Worm (Caenorhabditis elegans): ENCODE results near the gene adr-2.
A peak's percentile ranks its signal among the peaks of the same experiment; 100 is the strongest.

adr-2 gene

DNA sequence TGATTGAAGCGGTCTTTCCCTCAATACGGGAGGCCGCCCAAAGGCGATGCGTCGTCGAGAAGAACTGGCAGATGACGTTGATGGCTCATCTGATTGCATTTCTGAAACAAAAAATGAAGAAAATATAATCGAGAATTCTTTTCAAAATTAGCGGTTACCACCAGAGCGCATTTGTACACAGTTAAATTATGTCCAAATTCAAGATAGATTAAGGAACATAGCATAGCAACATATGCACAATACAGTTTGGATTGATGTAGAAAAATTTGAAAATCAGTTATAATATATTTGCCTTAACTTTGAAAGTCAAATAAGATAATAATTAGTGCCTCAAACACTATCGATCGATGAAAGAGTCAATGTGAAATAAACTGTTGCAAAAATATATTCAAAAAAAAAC lies 3.0 kb downstream of the adr-2 start, which contains the start of gene R151.8:
Gene R151.8 (minus strand): TSS at position 101 of the 400 bp plus-strand sequence.
- TF ChIP-seq nhr-85 (tag): peak; percentile 13
- no peak for TF ChIP-seq ceh-88 (GFP tag; IDR thresholded peaks at IDR 0.05)

ce11 chrIII:7226607-7227006 lies 6.1 kb downstream of the adr-2 start, which contains the start of gene hsp-75:
TSS of gene hsp-75 (minus strand) at chrIII:7226707.
- no peak for TF ChIP-seq zag-1 (tag; optimal IDR thresholded peaks at IDR 0.05)
- TF ChIP-seq nhr-85 (tag): no peak
- no peak for TF ChIP-seq mep-1 (tag; optimal IDR thresholded peaks at IDR 0.05)
- TF ChIP-seq nhr-90 (tag; optimal IDR thresholded peaks at IDR 0.05; ENCODE audit: poor library complexity): no peak
- no peak for TF ChIP-seq C04F5.9 (tag; optimal IDR thresholded peaks at IDR 0.05)
- TF ChIP-seq unc-86 (tag; optimal IDR thresholded peaks at IDR 0.05): no peak
- no peak for TF ChIP-seq hpl-2 (GFP tag; optimal IDR thresholded peaks at IDR 0.05)
- no peak for TF ChIP-seq lir-3 (tag; optimal IDR thresholded peaks at IDR 0.05; ENCODE audit: poor library complexity)
- no peak for TF ChIP-seq ceh-88 (GFP tag; IDR thresholded peaks at IDR 0.05)
- no peak for TF ChIP-seq grh-1 (GFP tag; IDR thresholded peaks at IDR 0.05)
- no peak for TF ChIP-seq fkh-8 (tag; optimal IDR thresholded peaks at IDR 0.05)
- no peak for TF ChIP-seq C34B4.2 (tag; optimal IDR thresholded peaks at IDR 0.05)
- no peak for TF ChIP-seq isw-1 (GFP tag; IDR thresholded peaks at IDR 0.05)
- TF ChIP-seq fkh-10 (GFP tag; optimal IDR thresholded peaks at IDR 0.05): no peak

- TF ChIP-seq tlp-1 (tag; optimal IDR thresholded peaks at IDR 0.05): no peak
- no peak for TF ChIP-seq C34B4.2 (tag; optimal IDR thresholded peaks at IDR 0.05)
- TF ChIP-seq nhr-28 (tag; optimal IDR thresholded peaks at IDR 0.05): no peak
- TF ChIP-seq fkh-4 (tag; optimal IDR thresholded peaks at IDR 0.05; ENCODE audit: borderline replicate concordance): no peak
- no peak for TF ChIP-seq ceh-63 (GFP tag; optimal IDR thresholded peaks at IDR 0.05)
- no peak for TF ChIP-seq nhr-11 (tag; optimal IDR thresholded peaks at IDR 0.05)
- no peak for TF ChIP-seq mab-9 (GFP tag; IDR thresholded peaks at IDR 0.05)
- no peak for TF ChIP-seq snu-23 (GFP tag; optimal IDR thresholded peaks at IDR 0.05)
- TF ChIP-seq pag-3 (tag; optimal IDR thresholded peaks at IDR 0.05; ENCODE audit: borderline replicate concordance, insufficient read depth): no peak
- TF ChIP-seq alr-1 (tag; optimal IDR thresholded peaks at IDR 0.05; ENCODE audit: borderline replicate concordance): no peak
These were observed 9.7 kb downstream of the adr-2 start, which contains the start of gene der-2 for ce11 chrIII:7223029-7223428. TSS of gene der-2 (minus strand) at chrIII:7223129.

- TF ChIP-seq efl-3 (GFP tag; optimal IDR thresholded peaks at IDR 0.05) (no peak), lin-39 (tag; optimal IDR thresholded peaks at IDR 0.05) (no peak), vab-15 (tag; optimal IDR thresholded peaks at IDR 0.05) (no peak), fkh-8 (tag; optimal IDR thresholded peaks at IDR 0.05) (no peak), mef-2 (tag; optimal IDR thresholded peaks at IDR 0.05) (no peak), nhr-71 (tag; optimal IDR thresholded peaks at IDR 0.05) (peak; percentile 17), unc-62 (GFP tag; optimal IDR thresholded peaks at IDR 0.05) (no peak)
These were observed 11.6 kb downstream of the adr-2 start for ce11 chrIII:7221103-7221502.

- no peak for TF ChIP-seq sptf-1 (tag; optimal IDR thresholded peaks at IDR 0.05)
- no peak for TF ChIP-seq alr-1 (tag; optimal IDR thresholded peaks at IDR 0.05; ENCODE audit: borderline replicate concordance)
- no peak for TF ChIP-seq nhr-76 (tag; optimal IDR thresholded peaks at IDR 0.05)
- TF ChIP-seq ces-1 (GFP tag; optimal IDR thresholded peaks at IDR 0.05): no peak
- TF ChIP-seq aly-2 (tag; optimal IDR thresholded peaks at IDR 0.05): no peak
- TF ChIP-seq blmp-1 (tag; optimal IDR thresholded peaks at IDR 0.05): peak; percentile 74
- peak; percentile 54 for TF ChIP-seq mef-2 (tag; optimal IDR thresholded peaks at IDR 0.05)
- TF ChIP-seq grh-1 (GFP tag; IDR thresholded peaks at IDR 0.05): no peak
- TF ChIP-seq fkh-8 (tag; optimal IDR thresholded peaks at IDR 0.05): no peak
- no peak for TF ChIP-seq egl-13 (tag; optimal IDR thresholded peaks at IDR 0.05)
- peak; percentile 53 for TF ChIP-seq swsn-7 (tag; optimal IDR thresholded peaks at IDR 0.05)
- TF ChIP-seq unc-30 (tag; optimal IDR thresholded peaks at IDR 0.05): no peak
- TF ChIP-seq jun-1 (tag; optimal IDR thresholded peaks at IDR 0.05): no peak
- TF ChIP-seq skn-1 (tag; optimal IDR thresholded peaks at IDR 0.05): no peak
- TF ChIP-seq nhr-20 (tag; optimal IDR thresholded peaks at IDR 0.05): peak; percentile 77
- TF ChIP-seq hpl-2 (GFP tag; optimal IDR thresholded peaks at IDR 0.05): no peak
- no peak for TF ChIP-seq efl-3 (GFP tag; optimal IDR thresholded peaks at IDR 0.05)
- TF ChIP-seq nhr-90 (tag; optimal IDR thresholded peaks at IDR 0.05; ENCODE audit: poor library complexity): no peak
- TF ChIP-seq pag-3 (tag; optimal IDR thresholded peaks at IDR 0.05; ENCODE audit: borderline replicate concordance, insufficient read depth): no peak
- TF ChIP-seq fos-1 (tag; optimal IDR thresholded peaks at IDR 0.05): no peak
- TF ChIP-seq elt-3 (tag; optimal IDR thresholded peaks at IDR 0.05): no peak
- TF ChIP-seq snpc-4 (tag; optimal IDR thresholded peaks at IDR 0.05): no peak
- TF ChIP-seq tlp-1 (tag; optimal IDR thresholded peaks at IDR 0.05): no peak
- peak; percentile 31 for TF ChIP-seq lir-3 (tag; optimal IDR thresholded peaks at IDR 0.05; ENCODE audit: poor library complexity)
- TF ChIP-seq zip-4 (GFP tag; optimal IDR thresholded peaks at IDR 0.05): no peak
These were observed 15.7 kb downstream of the adr-2 start for ce11 chrIII:7216924-7217521.
